Fruit fly (Drosophila melanogaster) whole organism, pupa: ENCODE data around the gene CG9004.

Experiments used
- CG10348 ChIP-seq: fragments of 200-800 bp; sonication (Bioruptor generic); IDR thresholded peaks from 2 replicates; pipeline ENCODE4 v1.3.6; 2022; ENCODE audit warnings: missing biosample characterization, missing genetic modification characterization
- CG13204 ChIP-seq: fragments of 200-800 bp; sonication (Bioruptor generic); optimal IDR thresholded peaks from 2 replicates; lab custom pipeline; 2018; ENCODE audit warnings: missing biosample characterization, mild to moderate bottlenecking, missing genetic modification characterization, moderate library complexity
- CG15710 ChIP-seq: fragments of 200-800 bp; sonication (Bioruptor generic); optimal IDR thresholded peaks from 2 replicates; lab custom pipeline; 2018; ENCODE audit warnings: missing biosample characterization, mild to moderate bottlenecking, missing genetic modification characterization, moderate library complexity
- CG32121 ChIP-seq: fragments of 200-800 bp; sonication (Bioruptor generic); IDR thresholded peaks from 2 replicates; pipeline ENCODE4 v1.3.6; 2022; ENCODE audit warnings: missing biosample characterization, missing genetic modification characterization
- CG34367 ChIP-seq: fragments of 200-800 bp; sonication (Bioruptor generic); optimal IDR thresholded peaks from 2 replicates; lab custom pipeline; 2018; ENCODE audit warnings: missing biosample characterization, mild to moderate bottlenecking, missing genetic modification characterization
- CG4496 ChIP-seq: fragments of 200-800 bp; sonication (Bioruptor generic); IDR thresholded peaks from 3 replicates; pipeline ENCODE4 v1.3.6; 2022; ENCODE audit warnings: missing biosample characterization, missing genetic modification characterization
- CG9948 ChIP-seq: fragments of 200-800 bp; sonication (Bioruptor generic); optimal IDR thresholded peaks from 2 replicates; lab custom pipeline; 2018; ENCODE audit warnings: missing biosample characterization, mild to moderate bottlenecking, missing genetic modification characterization, moderate library complexity
- EcR ChIP-seq: fragments of 200-800 bp; sonication (Bioruptor generic); optimal IDR thresholded peaks from 3 replicates; lab custom pipeline; 2019; ENCODE audit warnings: missing biosample characterization, missing genetic modification characterization, mild to moderate bottlenecking, moderate library complexity, missing genetic modification reagents
- Ets98B ChIP-seq: fragments of 200-800 bp; sonication (Bioruptor generic); IDR thresholded peaks from 2 replicates; pipeline ENCODE4 v1.3.6; 2022; ENCODE audit warnings: missing biosample characterization, missing genetic modification characterization
- Pif1A ChIP-seq: fragments of 200-800 bp; sonication (Bioruptor generic); optimal IDR thresholded peaks from 3 replicates; lab custom pipeline; 2016; ENCODE audit warnings: missing biosample characterization, missing genetic modification characterization
- Pif1B ChIP-seq: fragments of 200-800 bp; sonication (Bioruptor generic); optimal IDR thresholded peaks from 3 replicates; lab custom pipeline; 2016; ENCODE audit warnings: missing biosample characterization, missing genetic modification characterization
- Snoo ChIP-seq: fragments of 200-800 bp; sonication (Bioruptor generic); optimal IDR thresholded peaks from 3 replicates; lab custom pipeline; 2017; ENCODE audit warnings: missing biosample characterization, mild to moderate bottlenecking, missing genetic modification characterization, inconsistent platforms

DNA sequence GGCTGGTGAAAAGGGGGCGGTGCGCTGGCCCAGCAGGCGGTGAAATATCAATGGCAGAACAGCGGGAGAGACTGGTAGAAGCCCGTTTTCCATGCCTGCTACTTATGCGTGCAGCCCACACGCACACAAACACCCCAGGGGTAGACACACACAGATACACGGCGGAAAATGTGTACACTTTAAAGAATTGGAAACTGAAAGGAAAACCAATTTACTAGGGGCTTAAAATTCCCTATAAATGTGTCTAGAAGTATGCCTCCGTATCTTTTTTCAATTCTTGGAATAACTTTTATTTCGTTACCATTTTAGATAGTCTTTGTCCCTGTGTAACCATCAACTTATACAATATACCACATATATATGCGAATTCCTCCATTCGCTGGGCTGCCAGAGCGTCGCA, 41.3 kb upstream of the CG9004 start:
- TF ChIP-seq EcR (GFP tag; lab: Kevin White, UChicago): no peak
- no peak for TF ChIP-seq CG15710 (tag; lab: Kevin White, UChicago)
- TF ChIP-seq Pif1A (GFP tag; lab: Kevin White, UChicago): no peak
- no peak for TF ChIP-seq Snoo (tag; lab: Kevin White, UChicago)
- TF ChIP-seq CG32121: no peak
- no peak for TF ChIP-seq Ets98B (GFP tag; lab: Robert Waterston, UW)
- TF ChIP-seq CG9948: no peak
- no peak for TF ChIP-seq CG13204 (GFP tag; lab: Kevin White, UChicago)
- no peak for TF ChIP-seq Pif1B (GFP tag; lab: Kevin White, UChicago)
- no peak for TF ChIP-seq CG4496
- no peak for TF ChIP-seq CG34367 (tag; lab: Kevin White, UChicago)
- TF ChIP-seq CG10348: no peak
